Worm (Caenorhabditis elegans) whole organism, L1 larva: Measurements from ENCODE around the gene srz-67.

Experiments
- pqm-1 ChIP-seq: sonication (generic microtip); optimal IDR thresholded peaks from 3 replicates; lab custom pipeline; 2017; ENCODE audit warnings: missing biosample characterization, missing genetic modification characterization
- skn-1 ChIP-seq: fragments of 150-350 bp; optimal IDR thresholded peaks from 2 replicates; lab custom pipeline; 2014; ENCODE audit warnings: missing biosample characterization, missing genetic modification characterization

- TF ChIP-seq pqm-1 (no peak), skn-1 (no peak)
Measured at ce11 chrII:3241842-3242241, 4.9 kb upstream of the srz-67 start.
